Fruit fly (Drosophila melanogaster) Kc167 (cell line): ENCODE results near the gene CG8010.

ENCODE experiments used
- Myc ChIP-seq: fragments of >200 bp; optimal IDR thresholded peaks from 2 replicates; lab custom pipeline; 2017; ENCODE audit warnings: missing external identifiers
- Sin3A ChIP-seq: fragments of >200 bp; optimal IDR thresholded peaks from 2 replicates; lab custom pipeline; 2018; ENCODE audit warnings: missing external identifiers
- h ChIP-seq: fragments of >200 bp; optimal IDR thresholded peaks from 3 replicates; lab custom pipeline; 2018; ENCODE audit warnings: missing external identifiers
- psq ChIP-seq: fragments of >200 bp; optimal IDR thresholded peaks from 2 replicates; lab custom pipeline; 2017; ENCODE audit warnings: missing external identifiers

DNA sequence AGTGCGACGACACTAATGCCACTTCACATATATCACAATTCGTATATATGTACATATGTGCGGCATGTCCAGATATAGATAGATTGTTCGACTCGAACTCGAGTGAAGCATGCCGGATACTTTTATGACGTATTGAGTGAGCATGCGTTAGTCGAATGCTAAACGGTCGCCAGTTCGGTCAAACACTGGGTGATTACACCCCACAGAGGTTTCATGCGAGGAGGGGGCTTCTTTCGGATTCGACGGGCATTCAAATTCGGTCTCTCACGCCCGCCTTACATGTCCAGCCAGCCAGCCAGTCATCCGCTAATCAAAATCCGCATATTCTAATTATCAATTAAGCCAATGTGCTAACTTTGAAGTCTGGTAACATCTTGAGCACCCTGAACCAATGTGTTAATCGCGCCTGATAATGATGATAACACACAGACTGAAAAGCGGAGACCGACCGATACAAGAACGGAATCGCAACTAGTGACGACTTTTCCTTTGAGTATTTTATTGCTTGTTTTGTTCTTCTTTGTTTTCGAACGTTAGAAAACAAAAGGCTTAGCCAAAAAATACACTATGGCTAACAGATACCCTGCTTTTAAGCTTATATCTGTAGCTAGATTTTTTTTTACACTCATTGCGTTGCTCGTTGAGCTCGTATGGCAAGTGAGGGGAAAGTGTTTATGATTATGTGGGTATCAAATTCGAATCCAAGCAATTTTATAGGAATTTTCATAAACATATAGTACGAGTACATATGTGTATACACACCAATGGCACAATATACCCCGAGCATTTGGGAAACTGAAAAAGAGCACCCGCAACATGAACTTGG lies 23.3 kb upstream of the CG8010 start:
- TF ChIP-seq h (lab: Kevin White, UChicago) (no peak), Myc (no peak), psq (lab: Kevin White, UChicago) (no peak), Sin3A (no peak)
